Worm (Caenorhabditis elegans) whole organism, L4/young adult: ENCODE data around the gene sru-38.

ENCODE experiments used
- W03F9.2 ChIP-seq: fragments of 150-350 bp; optimal IDR thresholded peaks from 2 replicates; lab custom pipeline; 2014; ENCODE audit warnings: missing biosample characterization, missing genetic modification characterization
- dao-5 ChIP-seq: sonication (generic microtip); optimal IDR thresholded peaks from 2 replicates; lab custom pipeline; 2016; ENCODE audit warnings: missing genotype, missing genetic modification characterization, moderate library complexity, missing compliant biosample characterization
- him-1 ChIP-seq: sonication (generic microtip); optimal IDR thresholded peaks from 2 replicates; lab custom pipeline; 2016; ENCODE audit warnings: missing genotype, missing genetic modification reagents, missing genetic modification characterization, missing compliant biosample characterization

Gene sru-38

DNA sequence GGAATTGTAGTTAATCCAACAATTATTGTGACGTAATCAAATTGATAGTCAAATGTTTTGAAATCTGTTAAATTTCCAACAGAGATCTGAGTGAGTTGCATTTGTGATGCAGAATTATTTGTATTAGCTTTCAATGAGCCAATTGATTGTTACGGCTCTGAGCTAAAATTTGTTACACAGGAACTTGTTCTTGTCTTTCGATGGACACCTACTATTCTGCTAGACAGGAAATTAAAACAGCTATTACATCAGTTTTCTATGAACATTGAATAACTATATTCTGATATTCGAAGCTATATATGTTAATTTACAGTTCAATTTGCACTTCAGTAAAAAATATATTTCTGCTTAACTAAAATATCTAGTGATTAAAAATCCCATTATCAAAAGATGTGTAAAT, 1.9 kb downstream of the sru-38 start, which contains the start of gene sru-40:
sru-40 (minus strand) TSS at position 101 of the 400 bp plus-strand sequence.
- TF ChIP-seq him-1 (tag; lab: Kevin White, UChicago) (no peak), W03F9.2 (tag; lab: Kevin White, UChicago) (no peak), dao-5 (tag; lab: Kevin White, UChicago) (no peak)

DNA sequence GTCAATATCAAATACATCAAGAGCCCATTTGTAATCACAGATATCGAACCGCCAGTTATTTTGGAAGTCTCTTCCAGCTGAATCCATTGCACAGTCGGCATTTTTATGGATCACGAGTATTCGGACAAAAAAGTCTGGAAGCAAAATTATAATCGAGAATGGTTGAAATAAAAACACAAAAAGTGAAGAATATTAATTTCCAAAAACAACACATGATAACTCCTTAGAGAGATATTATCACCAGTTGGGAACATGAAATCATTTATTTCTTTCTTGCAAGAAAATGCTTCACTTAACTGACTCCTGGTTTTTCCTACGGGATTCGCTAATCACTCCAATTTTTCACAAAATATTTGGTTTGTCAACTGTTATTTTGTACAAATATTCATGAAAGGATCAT, 11.7 kb downstream of the sru-38 start, which contains the start of gene str-2:
str-2 (minus strand) TSS at position 101 of the 400 bp plus-strand sequence.
- no peak for TF ChIP-seq W03F9.2 (tag; lab: Kevin White, UChicago)
- no peak for TF ChIP-seq dao-5 (tag; lab: Kevin White, UChicago)
- TF ChIP-seq him-1 (tag; lab: Kevin White, UChicago) = no peak

DNA sequence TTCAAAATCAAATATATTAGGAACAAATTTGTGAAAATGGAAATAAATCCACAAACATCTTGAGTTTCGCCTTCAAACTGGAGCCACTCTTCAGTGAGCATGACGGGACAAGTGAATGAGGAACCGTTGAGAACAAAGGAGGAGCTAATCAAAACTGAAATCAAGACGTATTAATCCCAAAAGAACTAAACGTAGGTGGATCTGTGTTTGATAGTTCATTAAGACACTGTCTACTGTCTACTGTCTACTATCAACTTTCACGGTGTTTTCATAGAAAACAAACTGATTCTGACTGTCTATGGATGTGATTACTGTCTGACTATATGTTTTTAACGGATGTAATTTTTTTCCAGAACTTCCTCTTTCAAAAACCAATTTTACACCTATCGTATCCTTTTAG, 14.1 kb downstream of the sru-38 start, which contains the start of gene str-193:
str-193 (minus strand) TSS at position 101 of the 400 bp plus-strand sequence.
- no peak for TF ChIP-seq W03F9.2 (tag; lab: Kevin White, UChicago)

DNA sequence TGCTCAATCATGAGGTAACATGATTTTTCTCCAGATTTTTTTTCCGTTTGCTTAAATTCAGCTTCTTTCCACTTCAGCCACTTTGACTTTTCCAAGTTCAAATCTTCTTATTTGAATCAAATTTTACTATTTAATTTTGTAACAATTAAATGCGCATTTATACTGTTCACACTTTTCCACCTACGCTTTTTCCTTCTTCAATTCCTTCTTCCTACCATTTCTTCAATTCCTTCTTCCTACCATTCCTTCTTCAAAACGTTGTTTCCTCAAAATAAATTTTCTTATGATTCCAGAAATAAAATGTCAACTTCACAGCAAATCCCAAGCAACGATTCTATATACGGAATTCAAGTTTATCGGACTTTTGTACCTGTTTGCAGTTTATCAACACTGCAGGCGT, 19.5 kb downstream of the sru-38 start, which contains the start of gene sru-31:
sru-31 (plus strand) TSS at position 301 of the 400 bp plus-strand sequence.
- TF ChIP-seq W03F9.2 (tag; lab: Kevin White, UChicago) (no peak), dao-5 (tag; lab: Kevin White, UChicago) (no peak), him-1 (tag; lab: Kevin White, UChicago) (no peak)

DNA sequence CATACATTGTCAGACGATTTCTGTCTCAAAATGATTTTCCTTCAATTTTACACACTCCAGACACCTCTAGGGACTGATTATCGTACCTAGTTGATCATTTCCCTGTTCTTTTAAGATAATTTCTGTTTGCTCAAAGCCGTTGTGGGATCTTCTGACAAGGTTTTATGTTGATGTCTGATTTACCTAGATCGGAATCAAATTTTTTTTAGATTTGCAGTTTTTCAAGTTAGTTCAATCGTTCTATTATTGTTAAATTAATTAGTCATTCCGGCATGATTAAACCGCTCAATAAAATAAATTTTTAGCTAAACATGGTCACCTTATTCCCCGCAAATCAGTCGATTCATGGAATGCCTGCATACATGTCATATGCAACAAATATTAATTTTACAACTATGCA, 22.3 kb downstream of the sru-38 start, which contains the start of gene sru-30:
sru-30 (plus strand) TSS at position 301 of the 400 bp plus-strand sequence.
- no peak for TF ChIP-seq dao-5 (tag; lab: Kevin White, UChicago)

DNA sequence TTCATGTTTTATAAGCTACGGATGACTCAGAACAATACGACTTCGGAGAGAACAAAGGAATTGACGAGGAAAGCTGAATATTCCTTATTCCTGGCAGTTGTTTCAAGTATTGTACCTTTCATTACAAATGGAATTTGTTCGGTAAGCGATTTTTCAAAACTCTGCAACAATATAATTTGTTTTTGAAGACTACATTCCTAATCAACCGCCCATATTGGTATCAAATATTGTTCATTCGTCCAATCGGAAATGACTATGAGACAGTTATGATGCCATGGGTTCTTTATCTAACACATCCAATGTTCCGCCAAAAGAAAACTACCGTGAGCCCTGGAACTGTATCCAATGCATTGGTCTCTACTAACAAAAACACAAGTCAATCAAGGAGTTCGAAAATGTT, 23.6 kb downstream of the sru-38 start:
- TF ChIP-seq him-1 (tag; lab: Kevin White, UChicago) (no peak), dao-5 (tag; lab: Kevin White, UChicago) (no peak), W03F9.2 (tag; lab: Kevin White, UChicago) (no peak)

DNA sequence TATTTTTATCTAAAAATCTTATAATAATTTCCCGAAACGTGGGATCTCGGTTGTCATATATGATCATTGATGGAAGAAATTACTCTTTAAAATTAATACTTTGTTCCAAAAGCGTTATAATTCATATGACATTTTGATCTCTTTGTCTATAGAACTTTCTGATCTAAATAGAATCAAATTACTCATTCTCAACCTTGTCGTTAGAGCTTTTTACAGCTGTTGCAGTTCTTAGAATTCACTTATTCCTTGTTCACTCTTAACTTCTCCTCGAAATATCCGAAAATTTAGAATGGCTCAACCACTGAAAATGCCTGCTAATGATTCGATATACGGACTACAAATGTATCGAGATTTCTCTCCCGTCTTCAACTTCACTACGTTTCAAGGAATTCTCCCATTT, 24.7 kb downstream of the sru-38 start, which contains the start of gene sru-29:
sru-29 (plus strand) TSS at position 301 of the 400 bp plus-strand sequence.
- TF ChIP-seq him-1 (tag; lab: Kevin White, UChicago) (no peak), dao-5 (tag; lab: Kevin White, UChicago) (no peak), W03F9.2 (tag; lab: Kevin White, UChicago) (no peak)

DNA sequence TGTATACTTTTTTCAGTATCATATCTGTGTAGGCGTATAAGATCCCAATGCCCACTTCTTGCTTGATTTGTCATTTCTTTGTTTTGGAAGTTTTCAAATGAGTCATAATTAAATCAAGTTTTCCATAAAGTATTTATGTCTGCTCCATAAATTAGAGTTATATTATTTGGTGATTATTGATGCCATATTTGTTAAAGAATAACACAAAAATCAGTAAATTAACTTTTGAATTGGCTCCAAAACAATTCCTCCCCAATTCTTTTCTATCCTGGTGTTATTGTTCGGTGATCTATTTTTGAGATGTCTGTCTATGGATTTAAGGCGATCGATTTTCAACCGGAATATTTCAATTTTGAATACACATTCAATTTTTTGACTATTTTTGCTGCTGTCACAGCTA, 30.7 kb downstream of the sru-38 start, which contains the start of gene sru-37:
sru-37 (plus strand) TSS at position 301 of the 400 bp plus-strand sequence.
- TF ChIP-seq dao-5 (tag; lab: Kevin White, UChicago) (no peak), W03F9.2 (tag; lab: Kevin White, UChicago) (no peak), him-1 (tag; lab: Kevin White, UChicago) (no peak)

DNA sequence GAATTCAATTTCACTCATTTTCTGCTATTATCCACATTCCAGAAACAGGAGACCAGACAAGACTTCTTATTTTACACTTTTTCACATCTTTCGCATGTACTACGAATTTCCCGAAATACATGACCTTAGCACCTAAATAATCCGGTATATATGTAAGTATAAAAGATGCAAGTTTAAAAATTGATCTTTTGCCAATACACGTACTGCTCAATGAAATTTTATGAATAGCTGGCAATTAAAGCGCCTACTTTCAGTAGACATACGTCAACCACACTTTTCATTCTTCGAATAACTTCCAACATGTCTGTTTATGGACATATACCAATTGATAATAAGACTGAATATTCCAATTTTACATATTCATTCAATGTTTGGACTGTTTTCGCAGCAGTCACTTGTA, 32.7 kb downstream of the sru-38 start, which contains the start of gene sru-39:
sru-39 (plus strand) TSS at position 301 of the 400 bp plus-strand sequence.
- TF ChIP-seq dao-5 (tag; lab: Kevin White, UChicago) = no peak
- no peak for TF ChIP-seq W03F9.2 (tag; lab: Kevin White, UChicago)
- TF ChIP-seq him-1 (tag; lab: Kevin White, UChicago) = no peak

DNA sequence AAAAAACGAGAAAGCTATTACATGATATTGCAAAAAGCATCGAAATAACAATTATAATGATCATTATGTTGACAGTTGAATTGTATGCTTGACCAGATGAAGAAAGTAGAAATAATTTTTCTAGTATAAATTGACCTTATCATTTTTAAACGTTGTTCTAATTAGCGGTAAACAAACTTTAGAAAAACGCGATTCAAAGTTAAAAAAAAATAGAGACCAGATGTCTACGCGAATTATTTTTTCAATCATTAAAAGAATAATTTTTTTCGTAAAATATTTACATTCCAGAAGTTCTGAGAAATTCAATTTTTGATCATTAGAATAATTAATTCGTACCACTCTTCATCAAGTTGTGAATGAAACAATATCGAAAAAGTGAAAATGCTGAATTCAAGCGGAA, 33.9 kb downstream of the sru-38 start, which contains the start of gene F46B6.10:
F46B6.10 (minus strand) TSS at position 101 of the 400 bp plus-strand sequence.
- no peak for TF ChIP-seq him-1 (tag; lab: Kevin White, UChicago)

DNA sequence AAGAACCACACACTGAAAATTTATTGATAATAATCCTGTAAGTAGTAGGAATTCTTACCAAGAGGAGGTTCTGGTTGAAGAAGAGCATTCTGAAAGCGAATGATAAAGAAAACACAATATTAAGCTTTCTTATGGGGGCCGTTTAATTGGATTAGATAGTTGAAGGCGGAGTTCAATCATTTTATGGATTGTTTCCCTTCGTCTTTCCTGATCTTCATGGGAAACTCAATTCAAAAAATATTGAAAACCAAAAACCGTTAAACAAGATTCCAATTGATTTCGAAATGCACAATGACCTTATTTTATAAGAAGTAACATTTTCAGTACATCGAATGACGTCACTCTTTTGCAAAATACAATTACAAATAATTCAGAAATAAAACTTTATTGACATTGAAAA, 36.8 kb downstream of the sru-38 start, which contains the start of gene F46B6.13:
F46B6.13 (minus strand) TSS at position 101 of the 400 bp plus-strand sequence.
- TF ChIP-seq W03F9.2 (tag; lab: Kevin White, UChicago) = no peak
- TF ChIP-seq him-1 (tag; lab: Kevin White, UChicago) = no peak
- TF ChIP-seq dao-5 (tag; lab: Kevin White, UChicago) = no peak

DNA sequence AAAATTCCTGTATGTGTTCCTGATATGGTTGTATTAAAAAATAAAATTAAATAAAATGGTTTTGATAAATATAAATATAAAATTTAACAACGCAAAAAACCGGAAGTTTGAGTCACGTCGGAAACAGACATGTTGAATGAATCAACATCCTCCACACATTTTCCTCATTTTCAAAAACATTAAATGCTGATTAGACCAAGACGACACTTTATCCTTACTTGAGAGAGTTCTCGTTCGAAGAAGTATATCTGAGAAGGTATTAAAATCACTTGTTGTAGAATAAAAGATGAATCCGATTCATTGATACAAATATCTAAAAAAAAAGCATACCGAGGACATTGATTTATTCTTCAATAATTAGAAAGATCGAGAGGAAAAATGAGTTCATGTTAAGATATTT, 37.6 kb downstream of the sru-38 start:
- TF ChIP-seq W03F9.2 (tag; lab: Kevin White, UChicago) = no peak
- no peak for TF ChIP-seq dao-5 (tag; lab: Kevin White, UChicago)
- TF ChIP-seq him-1 (tag; lab: Kevin White, UChicago) = no peak

DNA sequence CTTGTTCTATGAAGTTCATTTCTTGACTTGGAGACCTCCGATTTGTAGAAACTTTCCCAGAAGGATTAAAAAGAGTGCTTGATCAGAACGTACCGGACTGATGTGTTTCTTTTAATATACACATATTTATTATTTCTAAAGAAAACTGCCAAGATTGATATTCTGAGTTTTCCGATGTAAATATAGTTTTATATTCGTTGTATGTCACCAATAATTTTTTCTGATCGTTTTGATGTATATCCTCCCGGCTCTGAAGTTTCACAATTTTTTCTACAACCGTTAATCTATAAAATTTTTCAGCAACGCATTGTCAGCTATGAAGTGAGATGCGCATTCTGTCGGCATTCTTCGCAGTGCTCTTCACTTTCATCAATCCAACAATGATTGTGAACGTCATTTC, 39.3 kb downstream of the sru-38 start, which contains the start of gene F46B6.9:
F46B6.9 (plus strand) TSS at position 301 of the 400 bp plus-strand sequence.
- TF ChIP-seq him-1 (tag; lab: Kevin White, UChicago) (no peak), W03F9.2 (tag; lab: Kevin White, UChicago) (no peak), dao-5 (tag; lab: Kevin White, UChicago) (no peak)

DNA sequence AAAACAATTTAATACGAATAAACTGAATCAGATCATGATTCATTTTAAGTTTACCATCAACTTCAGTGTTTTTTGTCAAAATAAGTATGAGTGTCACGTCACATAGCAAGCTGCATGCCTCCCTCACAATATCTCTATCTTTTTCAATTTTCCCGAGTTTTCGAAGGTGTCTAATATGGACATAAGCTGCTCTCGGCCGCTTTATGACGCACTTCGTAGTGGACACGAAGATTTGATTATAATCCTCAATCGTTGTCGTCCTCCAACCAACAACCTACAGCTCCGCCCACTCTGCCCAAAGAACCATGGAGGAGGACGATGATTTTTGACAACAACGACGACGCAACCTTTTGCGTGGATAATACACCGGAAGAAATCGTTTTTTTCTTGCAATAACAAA, 39.8 kb downstream of the sru-38 start:
- no peak for TF ChIP-seq dao-5 (tag; lab: Kevin White, UChicago)
- no peak for TF ChIP-seq W03F9.2 (tag; lab: Kevin White, UChicago)
- no peak for TF ChIP-seq him-1 (tag; lab: Kevin White, UChicago)
